Fruit fly (Drosophila melanogaster) whole organism, embryonic: Measurements from ENCODE around the gene CG31793.

Experiments
- Abd-B ChIP-seq: fragments of 200-800 bp; sonication (Bioruptor generic); optimal IDR thresholded peaks from 2 replicates; lab custom pipeline; 2018; ENCODE audit warnings: missing biosample characterization, mild to moderate bottlenecking, missing genetic modification characterization, moderate library complexity
- Bteb2 ChIP-seq: fragments of 200-800 bp; sonication (Bioruptor generic); optimal IDR thresholded peaks from 2 replicates; lab custom pipeline; 2016; ENCODE audit warnings: missing biosample characterization, missing genetic modification characterization
- CG10654 ChIP-seq: fragments of 200-800 bp; sonication (Bioruptor generic); optimal IDR thresholded peaks from 2 replicates; lab custom pipeline; 2016; ENCODE audit warnings: missing biosample characterization, missing genetic modification characterization
- CG1792 ChIP-seq: fragments of 200-800 bp; sonication (Bioruptor generic); optimal IDR thresholded peaks from 2 replicates; lab custom pipeline; 2016; ENCODE audit warnings: missing biosample characterization, missing genetic modification characterization
- CG6683 ChIP-seq: fragments of 200-800 bp; sonication (Bioruptor generic); optimal IDR thresholded peaks from 2 replicates; lab custom pipeline; 2017; ENCODE audit warnings: missing biosample characterization, mild to moderate bottlenecking, missing genetic modification characterization, missing genetic modification reagents
- Sox102F ChIP-seq: fragments of 200-800 bp; sonication (Bioruptor generic); optimal IDR thresholded peaks from 2 replicates; lab custom pipeline; 2018; ENCODE audit warnings: missing biosample characterization, mild to moderate bottlenecking, missing genetic modification characterization, moderate library complexity
- croc ChIP-seq: fragments of 200-800 bp; sonication (Bioruptor generic); conservative IDR thresholded peaks from 3 replicates; pipeline ENCODE4 v1.3.6; 2022; ENCODE audit warnings: missing biosample characterization, missing genetic modification characterization
- dm ChIP-seq: fragments of 200-800 bp; sonication (Bioruptor generic); optimal IDR thresholded peaks from 3 replicates; lab custom pipeline; 2016; ENCODE audit warnings: missing biosample characterization, missing genetic modification characterization
- sim ChIP-seq: fragments of 200-800 bp; sonication (Bioruptor generic); IDR thresholded peaks from 2 replicates; pipeline ENCODE4 v1.3.6; 2022; ENCODE audit warnings: missing biosample characterization, missing genetic modification characterization
- zf30C ChIP-seq: fragments of 200-800 bp; sonication (Bioruptor generic); optimal IDR thresholded peaks from 3 replicates; lab custom pipeline; 2018; ENCODE audit warnings: missing biosample characterization, mild to moderate bottlenecking, missing genetic modification characterization

DNA sequence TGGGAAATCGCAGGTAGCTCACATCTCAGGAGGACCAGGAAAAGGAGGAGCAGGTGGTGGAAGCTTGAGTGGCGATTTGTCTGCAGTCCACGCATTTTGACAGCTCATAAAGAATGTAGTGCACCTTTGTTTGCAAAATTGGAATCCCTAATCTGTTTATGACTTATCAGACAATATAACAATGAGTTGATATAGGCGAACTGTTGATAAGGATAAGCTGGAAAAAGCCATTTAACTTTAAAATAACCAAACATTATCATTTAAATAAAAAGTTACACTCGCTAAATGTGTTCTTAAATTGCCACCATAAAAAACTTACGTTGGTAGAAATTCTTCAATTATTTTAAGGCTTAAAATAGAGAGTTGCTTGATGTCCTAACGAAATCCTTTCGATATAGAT is 13.0 kb upstream of the CG31793 start, which contains the start of gene CG15170:
- TF ChIP-seq zf30C = no peak
- no peak for TF ChIP-seq CG10654 (GFP tag; lab: Kevin White, UChicago)
- no peak for TF ChIP-seq CG1792 (GFP tag; lab: Kevin White, UChicago)
- TF ChIP-seq dm = no peak
- no peak for TF ChIP-seq Bteb2
- TF ChIP-seq Abd-B = no peak
- TF ChIP-seq Sox102F (GFP tag; lab: Kevin White, UChicago) = no peak
- TF ChIP-seq CG6683 (GFP tag; lab: Kevin White, UChicago) = no peak
- TF ChIP-seq sim = no peak
- TF ChIP-seq croc (GFP tag; lab: Robert Waterston, UW) = no peak
